Worm (Caenorhabditis elegans): Measurements from ENCODE around the gene slc-28.2.

Gene slc-28.2

DNA sequence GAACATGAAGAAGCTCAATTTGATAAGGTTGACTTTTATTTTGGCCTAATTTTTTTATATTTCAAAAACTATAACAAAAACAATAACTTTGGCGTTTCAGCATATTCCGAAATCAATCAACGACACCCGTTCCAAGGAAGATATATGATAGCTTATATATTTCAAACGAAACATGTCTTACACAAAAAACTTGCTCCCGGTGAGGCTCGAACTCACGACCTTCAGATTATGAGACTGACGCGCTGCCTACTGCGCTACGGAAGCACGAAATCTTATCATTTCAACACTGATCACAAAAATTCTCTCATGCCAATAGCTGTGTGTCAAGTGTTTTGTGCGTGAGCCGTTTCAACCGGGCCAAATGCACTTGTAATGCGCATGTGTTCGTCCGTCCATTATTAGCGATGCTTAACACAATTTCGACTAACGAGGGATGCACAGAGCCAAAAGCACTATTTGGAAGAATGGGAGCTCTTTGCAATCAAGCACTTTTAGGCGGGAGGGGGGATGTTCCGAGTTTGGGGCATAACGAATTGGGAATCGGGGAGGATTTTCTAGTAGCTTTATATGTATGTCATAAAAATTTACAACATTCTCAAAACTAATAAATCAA, 4.8 kb upstream of the slc-28.2 start:
- TF ChIP-seq tra-4 (tag; optimal IDR thresholded peaks at IDR 0.05): peak; percentile 3
- TF ChIP-seq ets-7 (tag; optimal IDR thresholded peaks at IDR 0.05): no peak
- no peak for TF ChIP-seq hmbx-1 (tag; optimal IDR thresholded peaks at IDR 0.05)

DNA sequence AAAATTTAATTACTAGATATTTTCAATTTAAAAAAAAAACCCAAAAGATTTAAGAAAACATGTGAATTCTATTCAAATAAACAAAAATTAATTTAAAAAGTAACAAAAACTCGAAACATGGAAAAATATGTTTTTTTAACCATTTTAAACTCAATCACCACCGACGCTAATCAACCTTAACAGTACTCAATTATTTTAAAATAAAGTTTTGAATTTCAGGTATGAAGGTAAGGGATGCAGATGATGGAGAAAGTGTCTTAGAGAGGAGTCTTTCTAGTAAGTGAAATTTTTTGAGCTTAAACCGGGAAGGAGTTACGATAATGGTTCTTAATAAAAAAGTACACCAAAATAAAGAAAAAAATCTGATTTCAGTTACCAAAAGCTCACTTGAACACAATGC, 3.5 kb downstream of the slc-28.2 start, which contains the start of gene slc-28.1:
slc-28.1 (plus strand) TSS at position 301 of the 400 bp plus-strand sequence.
- TF ChIP-seq ceh-13 (GFP tag; optimal IDR thresholded peaks at IDR 0.05) (no peak), ceh-36 (tag; optimal IDR thresholded peaks at IDR 0.05) (no peak), tbx-37 (GFP tag; conservative IDR thresholded peaks at IDR 0.05) (no peak), tbx-11 (GFP tag; IDR thresholded peaks at IDR 0.05) (no peak), hmbx-1 (tag; optimal IDR thresholded peaks at IDR 0.05) (no peak), B0310.2 (tag; optimal IDR thresholded peaks at IDR 0.05) (no peak), scrt-1 (GFP tag; IDR thresholded peaks at IDR 0.05) (no peak), hmg-4 (GFP tag; optimal IDR thresholded peaks at IDR 0.05) (no peak), F13C5.2 (tag; optimal IDR thresholded peaks at IDR 0.05) (no peak), sea-1 (GFP tag; conservative IDR thresholded peaks at IDR 0.05) (no peak), hnd-1 (tag; optimal IDR thresholded peaks at IDR 0.05) (no peak), aly-1 (tag; optimal IDR thresholded peaks at IDR 0.05) (no peak), pes-1 (GFP tag; IDR thresholded peaks at IDR 0.05) (no peak), tra-4 (tag; optimal IDR thresholded peaks at IDR 0.05) (no peak), flt-1 (GFP tag; IDR thresholded peaks at IDR 0.05) (no peak), ama-1 (optimal IDR thresholded peaks at IDR 0.05) (no peak), ets-7 (tag; optimal IDR thresholded peaks at IDR 0.05) (no peak)

DNA sequence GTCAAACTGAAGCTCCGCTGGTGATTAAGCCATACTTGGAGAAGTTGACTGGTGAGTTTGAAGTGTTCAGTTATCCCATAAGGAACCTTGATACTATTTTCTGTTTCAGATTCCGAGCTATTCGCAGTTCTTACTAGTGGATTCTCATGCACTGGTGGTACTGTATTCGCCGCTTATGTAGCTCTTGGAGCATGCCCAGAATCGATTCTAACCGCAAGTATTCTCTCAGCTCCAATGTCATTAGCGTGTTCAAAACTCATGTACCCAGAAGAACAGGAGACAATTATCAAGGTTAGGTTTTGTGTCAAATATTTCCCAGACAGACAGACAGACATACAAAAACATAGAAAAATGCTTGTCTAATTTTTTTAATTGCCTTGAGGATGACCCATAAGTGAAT, 4.9 kb downstream of the slc-28.2 start:
- TF ChIP-seq F13C5.2 (tag; optimal IDR thresholded peaks at IDR 0.05) (no peak), pes-1 (GFP tag; IDR thresholded peaks at IDR 0.05) (no peak)

DNA sequence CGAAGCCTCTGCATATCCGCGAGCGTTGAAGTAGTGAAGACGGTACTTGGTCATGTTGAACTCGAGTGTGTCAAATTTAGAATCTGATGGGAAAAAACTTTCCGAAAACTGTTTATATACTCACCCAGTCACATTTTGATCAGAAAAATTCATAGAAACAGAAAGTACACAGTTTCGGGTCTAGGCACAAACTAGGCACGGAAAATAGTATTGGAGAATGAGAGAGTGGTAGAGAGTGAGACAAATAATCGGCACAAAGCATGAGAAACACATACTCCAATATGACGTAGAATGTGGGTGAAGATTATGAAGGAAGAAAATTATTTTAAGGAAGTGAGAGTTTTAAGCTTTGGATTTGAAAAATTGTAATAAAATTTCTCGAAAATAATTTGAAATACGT, 8.4 kb downstream of the slc-28.2 start, which contains the start of gene gst-33:
gst-33 (minus strand) TSS at position 127 of the 400 bp plus-strand sequence.
- TF ChIP-seq pes-1 (GFP tag; IDR thresholded peaks at IDR 0.05) (no peak), hmbx-1 (tag; optimal IDR thresholded peaks at IDR 0.05) (no peak), aly-1 (tag; optimal IDR thresholded peaks at IDR 0.05) (no peak), tbx-37 (GFP tag; conservative IDR thresholded peaks at IDR 0.05) (no peak), B0310.2 (tag; optimal IDR thresholded peaks at IDR 0.05) (no peak), tbx-11 (GFP tag; IDR thresholded peaks at IDR 0.05) (no peak), sea-1 (GFP tag; conservative IDR thresholded peaks at IDR 0.05) (no peak), hnd-1 (tag; optimal IDR thresholded peaks at IDR 0.05) (no peak), ets-7 (tag; optimal IDR thresholded peaks at IDR 0.05) (no peak), hmg-4 (GFP tag; optimal IDR thresholded peaks at IDR 0.05) (no peak), ceh-36 (tag; optimal IDR thresholded peaks at IDR 0.05) (no peak), flt-1 (GFP tag; IDR thresholded peaks at IDR 0.05) (no peak), ceh-13 (GFP tag; optimal IDR thresholded peaks at IDR 0.05) (no peak), ama-1 (optimal IDR thresholded peaks at IDR 0.05) (no peak), tra-4 (tag; optimal IDR thresholded peaks at IDR 0.05) (no peak), scrt-1 (GFP tag; IDR thresholded peaks at IDR 0.05) (no peak), F13C5.2 (tag; optimal IDR thresholded peaks at IDR 0.05) (no peak)

DNA sequence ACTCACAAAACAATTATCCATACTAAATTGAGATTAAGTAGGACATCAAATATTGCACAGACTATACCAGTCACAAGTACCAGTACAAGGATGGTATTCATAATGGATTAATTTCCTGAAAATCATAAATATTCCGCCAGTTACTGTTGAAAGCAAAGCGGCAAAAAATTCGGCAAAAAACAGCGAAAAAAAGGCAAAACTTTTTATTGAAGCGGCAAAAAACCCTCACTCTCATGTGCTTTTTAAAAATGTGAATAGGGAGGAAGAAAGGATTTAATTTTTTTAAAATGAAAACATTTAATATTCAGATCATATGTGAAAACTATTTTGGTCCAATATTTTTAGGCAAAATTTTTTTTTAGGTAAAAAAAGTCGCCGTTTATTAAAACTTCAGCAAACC, 10.8 kb downstream of the slc-28.2 start, which contains the start of gene srbc-29:
srbc-29 (minus strand) TSS at position 101 of the 400 bp plus-strand sequence.
- TF ChIP-seq B0310.2 (tag; optimal IDR thresholded peaks at IDR 0.05) (no peak), sea-1 (GFP tag; conservative IDR thresholded peaks at IDR 0.05) (no peak), ceh-13 (GFP tag; optimal IDR thresholded peaks at IDR 0.05) (no peak), scrt-1 (GFP tag; IDR thresholded peaks at IDR 0.05) (no peak), aly-1 (tag; optimal IDR thresholded peaks at IDR 0.05) (no peak), flt-1 (GFP tag; IDR thresholded peaks at IDR 0.05) (no peak), hnd-1 (tag; optimal IDR thresholded peaks at IDR 0.05) (no peak), ets-7 (tag; optimal IDR thresholded peaks at IDR 0.05) (no peak), tbx-37 (GFP tag; conservative IDR thresholded peaks at IDR 0.05) (no peak), tbx-11 (GFP tag; IDR thresholded peaks at IDR 0.05) (no peak), tra-4 (tag; optimal IDR thresholded peaks at IDR 0.05) (no peak), pes-1 (GFP tag; IDR thresholded peaks at IDR 0.05) (no peak), ceh-36 (tag; optimal IDR thresholded peaks at IDR 0.05) (no peak), hmg-4 (GFP tag; optimal IDR thresholded peaks at IDR 0.05) (no peak), ama-1 (optimal IDR thresholded peaks at IDR 0.05) (no peak)

DNA sequence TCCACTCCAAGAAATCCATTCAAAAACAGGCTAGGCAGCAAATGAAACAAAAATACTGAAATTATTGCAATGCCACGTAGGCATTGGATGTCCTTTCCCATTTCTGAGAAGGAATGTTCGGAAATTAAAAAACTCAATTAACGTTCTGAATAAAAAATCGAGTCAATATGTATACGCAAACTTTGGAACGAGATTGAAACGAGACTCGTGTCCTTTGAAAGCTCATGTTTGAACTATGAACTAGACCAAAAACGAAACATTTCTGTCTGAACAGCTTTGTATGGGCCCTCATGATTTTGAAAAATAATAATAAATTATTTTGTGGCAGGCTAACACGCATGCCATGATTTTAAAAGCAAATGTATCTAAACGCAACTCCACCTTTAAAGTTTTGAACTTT, 15.0 kb downstream of the slc-28.2 start, which contains the start of gene oac-2:
oac-2 (minus strand) TSS at position 101 of the 400 bp plus-strand sequence.
- no peak for TF ChIP-seq tra-4 (tag; optimal IDR thresholded peaks at IDR 0.05)
- TF ChIP-seq pes-1 (GFP tag; IDR thresholded peaks at IDR 0.05): no peak
- no peak for TF ChIP-seq scrt-1 (GFP tag; IDR thresholded peaks at IDR 0.05)
- TF ChIP-seq F13C5.2 (tag; optimal IDR thresholded peaks at IDR 0.05): no peak
- TF ChIP-seq ets-7 (tag; optimal IDR thresholded peaks at IDR 0.05): no peak
- TF ChIP-seq ama-1 (optimal IDR thresholded peaks at IDR 0.05): no peak
- TF ChIP-seq sea-1 (GFP tag; conservative IDR thresholded peaks at IDR 0.05): no peak
- no peak for TF ChIP-seq ceh-36 (tag; optimal IDR thresholded peaks at IDR 0.05)
- TF ChIP-seq hmg-4 (GFP tag; optimal IDR thresholded peaks at IDR 0.05): no peak
- TF ChIP-seq hnd-1 (tag; optimal IDR thresholded peaks at IDR 0.05): no peak
- no peak for TF ChIP-seq tbx-11 (GFP tag; IDR thresholded peaks at IDR 0.05)
- TF ChIP-seq flt-1 (GFP tag; IDR thresholded peaks at IDR 0.05): no peak
- TF ChIP-seq tbx-37 (GFP tag; conservative IDR thresholded peaks at IDR 0.05): no peak
- no peak for TF ChIP-seq B0310.2 (tag; optimal IDR thresholded peaks at IDR 0.05)
- TF ChIP-seq aly-1 (tag; optimal IDR thresholded peaks at IDR 0.05): no peak

DNA sequence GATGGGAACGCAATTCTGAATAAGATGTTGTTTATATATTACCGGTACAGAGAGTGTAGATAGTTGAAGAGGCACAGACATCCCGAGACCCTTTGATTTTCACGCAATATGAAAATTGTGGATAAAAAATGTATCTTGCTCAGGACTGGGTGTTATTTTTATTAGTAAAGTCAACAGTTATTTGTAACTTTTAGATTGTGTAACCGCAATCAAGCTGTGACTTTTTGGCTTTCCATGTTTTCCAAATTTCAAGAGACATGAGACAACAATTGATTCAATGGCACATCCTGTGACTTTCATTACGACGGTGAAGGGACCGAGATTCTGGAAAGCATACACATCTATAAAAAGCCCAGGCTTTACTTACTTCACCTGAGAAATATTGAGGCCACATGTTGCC, 16.2 kb downstream of the slc-28.2 start:
- TF ChIP-seq B0310.2 (tag; optimal IDR thresholded peaks at IDR 0.05): no peak
- TF ChIP-seq pes-1 (GFP tag; IDR thresholded peaks at IDR 0.05): no peak
- TF ChIP-seq aly-1 (tag; optimal IDR thresholded peaks at IDR 0.05): no peak
- no peak for TF ChIP-seq tbx-37 (GFP tag; conservative IDR thresholded peaks at IDR 0.05)
- TF ChIP-seq F13C5.2 (tag; optimal IDR thresholded peaks at IDR 0.05): no peak
- no peak for TF ChIP-seq scrt-1 (GFP tag; IDR thresholded peaks at IDR 0.05)

All from whole organism, early embryonic.